Fruit fly (Drosophila melanogaster): Measurements from ENCODE around the gene wry.

DNA sequence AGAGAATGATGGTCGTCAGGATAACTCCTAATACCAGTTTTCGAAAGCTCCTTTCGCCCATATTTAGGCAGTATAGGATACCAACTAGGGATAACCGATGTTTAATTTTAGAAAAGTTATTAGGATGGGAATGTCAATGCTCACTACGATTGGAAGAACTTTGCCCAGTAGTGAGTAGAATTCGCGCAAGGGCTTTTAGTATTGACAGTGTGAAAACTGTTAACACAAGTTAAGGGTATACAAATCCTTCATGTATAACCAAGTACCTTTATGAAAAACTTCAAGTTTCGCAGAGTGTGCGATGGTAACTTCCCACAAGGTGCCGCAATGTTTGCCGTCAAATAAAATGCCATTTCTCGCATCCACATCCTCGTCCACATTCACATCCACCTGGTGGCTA lies 13.1 kb upstream of the wry start, which contains the start of gene CG31933:
- TF ChIP-seq Met (GFP tag; optimal IDR thresholded peaks at IDR 0.05) = no peak
- TF ChIP-seq svp (GFP tag) = no peak
- no peak for TF ChIP-seq CG8632 (GFP tag; optimal IDR thresholded peaks at IDR 0.05)
- TF ChIP-seq CG4318 (GFP tag; optimal IDR thresholded peaks at IDR 0.05) = no peak
- TF ChIP-seq Eip93F (GFP tag; optimal IDR thresholded peaks at IDR 0.05) = no peak
- TF ChIP-seq Sox15 (GFP tag; optimal IDR thresholded peaks at IDR 0.05) = no peak
- TF ChIP-seq CG16779 (tag; optimal IDR thresholded peaks at IDR 0.05) = no peak
- no peak for TF ChIP-seq CG6792 (GFP tag; optimal IDR thresholded peaks at IDR 0.05)
- no peak for TF ChIP-seq CG6808 (GFP tag; optimal IDR thresholded peaks at IDR 0.05)
- no peak for TF ChIP-seq CG31627 (GFP tag; optimal IDR thresholded peaks at IDR 0.05)
- TF ChIP-seq ss (GFP tag; optimal IDR thresholded peaks at IDR 0.05) = no peak
- TF ChIP-seq CG3919 (GFP tag; optimal IDR thresholded peaks at IDR 0.05) = no peak
- TF ChIP-seq CG34406 (GFP tag; optimal IDR thresholded peaks at IDR 0.05) = no peak

Measured in whole organism, prepupa.